Worm (Caenorhabditis elegans) whole organism, young adult: ENCODE measurements around the gene C34B4.2.

Source experiments
- athp-1 ChIP-seq: sonication (generic microtip); optimal IDR thresholded peaks from 2 replicates; lab custom pipeline; 2017; ENCODE audit warnings: mild to moderate bottlenecking, missing genetic modification characterization, missing compliant biosample characterization
- ceh-58 ChIP-seq: fragments of 200-800 bp; sonication (Bioruptor generic); IDR thresholded peaks from 2 replicates; pipeline ENCODE4 v1.3.6; 2022; ENCODE audit warnings: missing genetic modification characterization, missing compliant biosample characterization
- ets-4 ChIP-seq: fragments of 200-800 bp; sonication (Bioruptor generic); optimal IDR thresholded peaks from 2 replicates; lab custom pipeline; 2018; ENCODE audit warnings: mild to moderate bottlenecking, missing genetic modification characterization, missing compliant biosample characterization
- lin-26 ChIP-seq: fragments of 200-800 bp; sonication (Bioruptor generic); IDR thresholded peaks from 2 replicates; pipeline ENCODE4 v1.3.6; 2022; ENCODE audit warnings: missing genetic modification reagents, missing genetic modification characterization, missing compliant biosample characterization
- snpc-4 ChIP-seq, 5 experiments: fragments of 150-350 bp in 1 of 5; sonication (generic microtip) in 4 of 5; optimal IDR thresholded peaks; 2 replicates each; lab custom pipeline; 2014 to 2018; ENCODE audit warnings: missing genetic modification characterization in 5 of 5, missing biosample characterization in 3 of 5, antibody characterized with exemption in 2 of 5, mild to moderate bottlenecking in 2 of 5, missing compliant biosample characterization in 2 of 5, missing genotype in 2 of 5, moderate library complexity in 2 of 5, missing genetic modification reagents in 1 of 5
- sptf-2 ChIP-seq: fragments of 200-800 bp; sonication (Bioruptor generic); optimal IDR thresholded peaks from 2 replicates; lab custom pipeline; 2018; ENCODE audit warnings: mild to moderate bottlenecking, missing genetic modification characterization, missing compliant biosample characterization
- ztf-28 ChIP-seq: fragments of 200-800 bp; sonication (Bioruptor generic); IDR thresholded peaks from 2 replicates; pipeline ENCODE4 v1.3.6; 2022; ENCODE audit warnings: missing genetic modification reagents, missing genetic modification characterization, missing compliant biosample characterization

- peak; percentile 26 for TF ChIP-seq snpc-4 (GFP tag; optimal IDR thresholded peaks at IDR 0.05; lab: Kevin White, UChicago)
- TF ChIP-seq snpc-4 (tag; optimal IDR thresholded peaks at IDR 0.05; lab: Kevin White, UChicago) = no peak
- no peak for TF ChIP-seq lin-26 (GFP tag; lab: Robert Waterston, UW)
- TF ChIP-seq ztf-28 (GFP tag; lab: Robert Waterston, UW) = no peak
- no peak for TF ChIP-seq sptf-2 (GFP tag; lab: Kevin White, UChicago)
- peak; percentile 15 for TF ChIP-seq athp-1 (tag; lab: Kevin White, UChicago)
- TF ChIP-seq ets-4 (GFP tag; lab: Kevin White, UChicago) = no peak
- no peak for TF ChIP-seq ceh-58 (GFP tag; lab: Robert Waterston, UW)
Observed at ce11 chrV:13090130-13090770, 7.4 kb downstream of the C34B4.2 start, which contains the start of gene C34B4.4.
